Worm (Caenorhabditis elegans) whole organism, young adult: Measurements from ENCODE around the gene Y75B8A.28.

Experiments used
- D2030.7 ChIP-seq: fragments of 200-800 bp; sonication (Bioruptor generic); IDR thresholded peaks from 2 replicates; pipeline ENCODE4 v1.3.6; 2022; ENCODE audit warnings: missing genetic modification reagents, missing genetic modification characterization, missing compliant biosample characterization
- F22D6.2 ChIP-seq: sonication (generic microtip); optimal IDR thresholded peaks from 2 replicates; lab custom pipeline; 2016; ENCODE audit warnings: mild to moderate bottlenecking, missing genetic modification characterization, missing compliant biosample characterization
- F33H1.4 ChIP-seq: fragments of 200-800 bp; sonication (Bioruptor generic); IDR thresholded peaks from 2 replicates; pipeline ENCODE4 v1.3.6; 2022; ENCODE audit warnings: missing genetic modification reagents, missing genetic modification characterization, missing compliant biosample characterization
- F49E8.2 ChIP-seq: sonication (generic microtip); optimal IDR thresholded peaks from 3 replicates; lab custom pipeline; 2017; ENCODE audit warnings: missing genetic modification characterization, mild to moderate bottlenecking, missing compliant biosample characterization, antibody characterized with exemption, moderate library complexity; ENCODE audit not compliant: insufficient read depth
- F52B5.7 ChIP-seq: sonication (generic microtip); optimal IDR thresholded peaks from 2 replicates; lab custom pipeline; 2016; ENCODE audit warnings: mild to moderate bottlenecking, missing genetic modification characterization, missing compliant biosample characterization
- F55B11.4 ChIP-seq: sonication (generic microtip); optimal IDR thresholded peaks from 2 replicates; lab custom pipeline; 2016; ENCODE audit warnings: missing compliant biosample characterization, missing genetic modification characterization, borderline replicate concordance; ENCODE audit not compliant: insufficient read depth
- K12H6.12 ChIP-seq: fragments of 200-800 bp; sonication (Bioruptor generic); optimal IDR thresholded peaks from 2 replicates; lab custom pipeline; 2018; ENCODE audit warnings: mild to moderate bottlenecking, missing genetic modification characterization, missing compliant biosample characterization
- T07F8.4 ChIP-seq: sonication (generic microtip); optimal IDR thresholded peaks from 2 replicates; lab custom pipeline; 2016; ENCODE audit warnings: mild to moderate bottlenecking, missing genetic modification characterization, moderate library complexity, missing compliant biosample characterization
- Y79H2A.3 ChIP-seq: fragments of 200-800 bp; sonication (Bioruptor generic); conservative IDR thresholded peaks from 2 replicates; pipeline ENCODE4 v1.3.6; 2022; ENCODE audit warnings: missing genetic modification reagents, missing genetic modification characterization, missing compliant biosample characterization
- akir-1 ChIP-seq: fragments of 200-800 bp; sonication (Bioruptor generic); optimal IDR thresholded peaks from 2 replicates; lab custom pipeline; 2018; ENCODE audit warnings: mild to moderate bottlenecking, missing genetic modification characterization, moderate library complexity, missing compliant biosample characterization
- ama-1 ChIP-seq, 3 experiments: fragments of 150-350 bp in 1 of 3; sonication (generic microtip) in 2 of 3; optimal IDR thresholded peaks; 2 replicates each; lab custom pipeline; 2014 to 2018; ENCODE audit warnings: missing biosample characterization in 2 of 3, missing genetic modification characterization in 2 of 3, missing genetic modification reagents in 2 of 3
- atf-7 ChIP-seq: sonication (generic microtip); optimal IDR thresholded peaks from 2 replicates; lab custom pipeline; 2017; ENCODE audit warnings: mild to moderate bottlenecking, missing genetic modification characterization, missing compliant biosample characterization
- athp-1 ChIP-seq: sonication (generic microtip); optimal IDR thresholded peaks from 2 replicates; lab custom pipeline; 2017; ENCODE audit warnings: mild to moderate bottlenecking, missing genetic modification characterization, missing compliant biosample characterization
- cebp-1 ChIP-seq, 2 experiments: fragments of 200-800 bp in 1 of 2; sonication (Bioruptor generic) in 1 of 2; sonication (generic microtip) in 1 of 2; IDR thresholded peaks in 1 of 2; optimal IDR thresholded peaks in 1 of 2; 2 replicates each; pipeline versions ENCODE4 v1.3.6 to Lab custom; 2017 to 2022; ENCODE audit warnings: missing compliant biosample characterization in 2 of 2, missing genetic modification characterization in 2 of 2, mild to moderate bottlenecking in 1 of 2, missing genetic modification reagents in 1 of 2, moderate library complexity in 1 of 2
- cebp-2 ChIP-seq: fragments of 200-800 bp; sonication (Bioruptor generic); IDR thresholded peaks from 2 replicates; pipeline ENCODE4 v1.3.6; 2022; ENCODE audit warnings: missing genetic modification characterization, missing compliant biosample characterization
- ceh-100 ChIP-seq: fragments of 200-800 bp; sonication (Bioruptor generic); IDR thresholded peaks from 2 replicates; pipeline ENCODE4 v1.3.6; 2022; ENCODE audit warnings: missing genetic modification reagents, missing genetic modification characterization, missing compliant biosample characterization
- ceh-40 ChIP-seq: fragments of 200-800 bp; sonication (Bioruptor generic); IDR thresholded peaks from 2 replicates; pipeline ENCODE4 v1.3.6; 2022; ENCODE audit warnings: missing genetic modification characterization, missing compliant biosample characterization
- chd-7 ChIP-seq: sonication (generic microtip); optimal IDR thresholded peaks from 2 replicates; lab custom pipeline; 2016; ENCODE audit warnings: mild to moderate bottlenecking, missing genetic modification characterization, moderate library complexity, missing compliant biosample characterization
- dox-1 ChIP-seq: fragments of 200-800 bp; sonication (Bioruptor generic); IDR thresholded peaks from 2 replicates; pipeline ENCODE4 v1.3.6; 2022; ENCODE audit warnings: missing genetic modification reagents, missing genetic modification characterization, missing compliant biosample characterization
- efl-1 ChIP-seq: fragments of 150-350 bp; optimal IDR thresholded peaks from 2 replicates; lab custom pipeline; 2014; ENCODE audit warnings: missing biosample characterization, missing genetic modification reagents, missing genetic modification characterization
- egl-18 ChIP-seq: fragments of 200-800 bp; sonication (Bioruptor generic); IDR thresholded peaks from 2 replicates; pipeline ENCODE4 v1.3.6; 2022; ENCODE audit warnings: missing genetic modification reagents, missing genetic modification characterization, missing compliant biosample characterization
- egl-44 ChIP-seq: fragments of 200-800 bp; sonication (Bioruptor generic); IDR thresholded peaks from 2 replicates; pipeline ENCODE4 v1.3.6; 2022; ENCODE audit warnings: missing genetic modification reagents, missing genetic modification characterization, missing compliant biosample characterization
- ekl-4 ChIP-seq: fragments of 200-800 bp; sonication (Bioruptor generic); IDR thresholded peaks from 2 replicates; pipeline ENCODE4 v1.3.6; 2022; ENCODE audit warnings: missing genetic modification reagents, missing genetic modification characterization, missing compliant biosample characterization
- him-1 ChIP-seq: sonication (generic microtip); optimal IDR thresholded peaks from 2 replicates; lab custom pipeline; 2016; ENCODE audit warnings: missing genotype, missing genetic modification reagents, missing genetic modification characterization, missing compliant biosample characterization
- hlh-26 ChIP-seq: fragments of 200-800 bp; sonication (Bioruptor generic); conservative IDR thresholded peaks from 2 replicates; pipeline ENCODE4 v1.3.6; 2022; ENCODE audit warnings: missing genetic modification reagents, missing genetic modification characterization, missing compliant biosample characterization
- hmg-1.2 ChIP-seq: fragments of 200-800 bp; sonication (Bioruptor generic); IDR thresholded peaks from 2 replicates; pipeline ENCODE4 v1.3.6; 2022; ENCODE audit warnings: missing genetic modification reagents, missing genetic modification characterization, missing compliant biosample characterization
- hrde-1 ChIP-seq: sonication (generic microtip); optimal IDR thresholded peaks from 2 replicates; lab custom pipeline; 2016; ENCODE audit warnings: missing genetic modification characterization, mild to moderate bottlenecking, missing compliant biosample characterization, moderate library complexity, missing genotype, missing genetic modification reagents, borderline replicate concordance
- hsf-1 ChIP-seq: fragments of 200-800 bp; sonication (Bioruptor generic); IDR thresholded peaks from 2 replicates; pipeline ENCODE4 v1.3.6; 2022; ENCODE audit warnings: missing genetic modification reagents, missing genetic modification characterization, missing compliant biosample characterization
- let-526 ChIP-seq: fragments of 200-800 bp; sonication (Bioruptor generic); IDR thresholded peaks from 2 replicates; pipeline ENCODE4 v1.3.6; 2022; ENCODE audit warnings: missing genetic modification reagents, missing genetic modification characterization, missing compliant biosample characterization
- let-607 ChIP-seq, 2 experiments: fragments of 200-800 bp in 1 of 2; sonication (Bioruptor generic) in 1 of 2; sonication (generic microtip) in 1 of 2; optimal IDR thresholded peaks; 2 replicates each; lab custom pipeline; 2016 to 2018; ENCODE audit warnings: mild to moderate bottlenecking in 2 of 2, missing compliant biosample characterization in 2 of 2, missing genetic modification characterization in 2 of 2, moderate library complexity in 2 of 2, missing genotype in 1 of 2
- lin-26 ChIP-seq: fragments of 200-800 bp; sonication (Bioruptor generic); IDR thresholded peaks from 2 replicates; pipeline ENCODE4 v1.3.6; 2022; ENCODE audit warnings: missing genetic modification reagents, missing genetic modification characterization, missing compliant biosample characterization
- lin-35 ChIP-seq, 3 experiments: fragments of 150-350 bp in 2 of 3; sonication (generic microtip) in 1 of 3; optimal IDR thresholded peaks; 2 replicates each; lab custom pipeline; 2014 to 2018; ENCODE audit warnings: missing biosample characterization in 3 of 3, missing genetic modification characterization in 3 of 3, missing genetic modification reagents in 3 of 3
- lin-54 ChIP-seq: fragments of 200-800 bp; sonication (Bioruptor generic); optimal IDR thresholded peaks from 2 replicates; lab custom pipeline; 2018; ENCODE audit warnings: mild to moderate bottlenecking, missing genetic modification characterization, missing compliant biosample characterization
- madf-3 ChIP-seq: fragments of 200-800 bp; sonication (Bioruptor generic); IDR thresholded peaks from 2 replicates; pipeline ENCODE4 v1.3.6; 2022; ENCODE audit warnings: missing genetic modification reagents, missing genetic modification characterization, missing compliant biosample characterization
- madf-8 ChIP-seq: fragments of 200-800 bp; sonication (Bioruptor generic); conservative IDR thresholded peaks from 2 replicates; pipeline ENCODE4 v1.3.6; 2022; ENCODE audit warnings: missing genetic modification reagents, missing genetic modification characterization, missing compliant biosample characterization
- mcd-1 ChIP-seq: fragments of 200-800 bp; sonication (Bioruptor generic); IDR thresholded peaks from 2 replicates; pipeline ENCODE4 v1.3.6; 2022; ENCODE audit warnings: missing genetic modification reagents, missing genetic modification characterization, missing compliant biosample characterization
- nfyb-1 ChIP-seq: fragments of 200-800 bp; sonication (Bioruptor generic); IDR thresholded peaks from 2 replicates; pipeline ENCODE4 v1.3.6; 2022; ENCODE audit warnings: missing genetic modification reagents, missing genetic modification characterization, missing compliant biosample characterization
- nhr-80 ChIP-seq: sonication (generic microtip); optimal IDR thresholded peaks from 2 replicates; lab custom pipeline; 2016; ENCODE audit warnings: missing genetic modification characterization, missing compliant biosample characterization
- sea-2 ChIP-seq: fragments of 200-800 bp; sonication (Bioruptor generic); IDR thresholded peaks from 2 replicates; pipeline ENCODE4 v1.3.6; 2022; ENCODE audit warnings: missing genetic modification characterization, missing compliant biosample characterization
- snpc-3.4 ChIP-seq: sonication (generic microtip); optimal IDR thresholded peaks from 2 replicates; lab custom pipeline; 2017; ENCODE audit warnings: missing genetic modification characterization, mild to moderate bottlenecking, missing compliant biosample characterization, antibody characterized with exemption, moderate library complexity, missing genotype, missing genetic modification reagents
- snpc-4 ChIP-seq, 5 experiments: fragments of 150-350 bp in 1 of 5; sonication (generic microtip) in 4 of 5; optimal IDR thresholded peaks; 2 replicates each; lab custom pipeline; 2014 to 2018; ENCODE audit warnings: missing genetic modification characterization in 5 of 5, missing biosample characterization in 3 of 5, antibody characterized with exemption in 2 of 5, mild to moderate bottlenecking in 2 of 5, missing compliant biosample characterization in 2 of 5, missing genotype in 2 of 5, moderate library complexity in 2 of 5, missing genetic modification reagents in 1 of 5
- tbp1 ChIP-seq: fragments of 200-800 bp; sonication (Bioruptor generic); optimal IDR thresholded peaks from 2 replicates; lab custom pipeline; 2018; ENCODE audit warnings: mild to moderate bottlenecking, missing genetic modification characterization, missing compliant biosample characterization
- ztf-22 ChIP-seq: fragments of 200-800 bp; sonication (Bioruptor generic); optimal IDR thresholded peaks from 2 replicates; lab custom pipeline; 2018; ENCODE audit warnings: mild to moderate bottlenecking, missing genetic modification characterization, moderate library complexity, missing compliant biosample characterization

Y75B8A.28 gene

DNA sequence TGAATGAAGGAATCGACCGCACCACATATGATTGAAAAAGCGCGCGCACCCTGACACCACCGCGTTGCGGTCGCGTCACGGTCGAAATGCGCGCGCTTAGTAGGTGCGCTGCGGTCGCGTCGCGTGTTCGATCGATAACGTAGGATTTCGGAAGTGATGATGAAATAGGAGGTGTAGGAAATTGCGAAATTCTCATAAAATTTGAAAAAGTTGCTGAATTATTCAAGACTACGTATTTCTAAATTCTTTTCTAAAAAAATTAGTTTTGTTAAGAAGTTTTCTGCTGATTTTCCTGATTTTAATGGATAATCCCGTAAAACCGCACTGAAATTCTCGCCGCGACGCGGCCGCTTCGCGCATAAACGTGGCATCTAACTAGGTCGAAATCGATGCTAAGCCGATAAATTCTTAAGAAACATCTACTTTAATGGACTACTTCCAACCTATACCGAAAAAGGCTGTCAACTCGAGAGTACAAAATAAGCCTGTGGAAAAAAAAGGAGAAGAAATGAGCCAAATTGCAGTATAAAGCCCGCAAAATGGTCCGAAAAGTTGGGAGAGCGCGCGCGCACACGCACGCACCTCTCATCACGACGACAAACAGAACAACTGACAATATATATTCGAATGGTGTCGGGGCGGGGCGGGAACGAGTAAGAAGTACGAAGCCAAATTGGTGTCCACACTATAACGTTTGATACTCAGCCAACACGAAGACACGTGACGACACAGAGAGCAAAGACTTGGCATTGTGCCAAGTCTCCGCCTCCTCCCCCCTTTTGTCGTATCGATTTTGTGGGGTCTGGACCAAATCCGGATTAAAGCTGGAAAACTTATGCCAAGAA, 49.8 kb downstream of the Y75B8A.28 start, which contains the start of gene his-72:
Gene his-72, minus strand, starts transcription at position 589 of the 845 bp plus-strand sequence.
- no peak for TF ChIP-seq egl-44 (GFP tag; lab: Robert Waterston, UW)
- TF ChIP-seq dox-1 (GFP tag; lab: Robert Waterston, UW): 0 out of 2 replicates have a peak, but pooled peaks have one; percentile 38
- peak; percentile 95 for TF ChIP-seq madf-3 (GFP tag; lab: Robert Waterston, UW)
- TF ChIP-seq ztf-22: no peak
- TF ChIP-seq hsf-1 (GFP tag; lab: Robert Waterston, UW): no peak; the same call in 1 of the 2 replicates
- 0 out of 2 replicates have a peak, but pooled peaks have one; percentile 7 for TF ChIP-seq sea-2 (GFP tag; lab: Robert Waterston, UW)
- TF ChIP-seq ceh-100 (GFP tag; lab: Robert Waterston, UW): no peak
- TF ChIP-seq lin-35 (GFP tag; optimal IDR thresholded peaks at IDR 0.05; lab: Kevin White, UChicago): no peak
- no peak for TF ChIP-seq F52B5.7 (tag; lab: Kevin White, UChicago)
- 0 out of 2 replicates have a peak, but pooled peaks have one; percentile 6 for TF ChIP-seq Y79H2A.3 (GFP tag; lab: Robert Waterston, UW)
- TF ChIP-seq atf-7: peak; percentile 2
- no peak for TF ChIP-seq snpc-3.4
- TF ChIP-seq akir-1: no peak
- TF ChIP-seq ama-1 (optimal IDR thresholded peaks at IDR 0.05; lab: Kevin White, UChicago): peak; percentile 74
- TF ChIP-seq ama-1 (GFP tag; optimal IDR thresholded peaks at IDR 0.05; lab: Kevin White, UChicago): no peak
- no peak for TF ChIP-seq F49E8.2 (tag; lab: Kevin White, UChicago)
- peak; percentile 19 for TF ChIP-seq K12H6.12
- peak; percentile 21 for TF ChIP-seq lin-54
- TF ChIP-seq ceh-40: no peak
- TF ChIP-seq tbp1: no peak
- TF ChIP-seq ekl-4: no peak; the same call in 1 of the 2 replicates
- TF ChIP-seq cebp-1 (GFP tag; IDR thresholded peaks at IDR 0.05; lab: Robert Waterston, UW): peak; percentile 84
- TF ChIP-seq cebp-1 (tag; optimal IDR thresholded peaks at IDR 0.05; lab: Kevin White, UChicago): peak; percentile 95
- no peak for TF ChIP-seq T07F8.4 (tag; lab: Kevin White, UChicago)
- peak; percentile 15; the same call in 1 of the 2 replicates for TF ChIP-seq F33H1.4 (GFP tag; lab: Robert Waterston, UW)
- TF ChIP-seq athp-1 (tag; lab: Kevin White, UChicago): no peak
- TF ChIP-seq let-607 (tag; optimal IDR thresholded peaks at IDR 0.05; lab: Kevin White, UChicago): peak in 1 of 2 experiments; percentile 11
- peak; percentile 38; the same call in 1 of the 2 replicates for TF ChIP-seq hmg-1.2 (GFP tag; lab: Robert Waterston, UW)
- no peak for TF ChIP-seq him-1 (tag; lab: Kevin White, UChicago)
- no peak for TF ChIP-seq hlh-26 (GFP tag; lab: Robert Waterston, UW)
- peak; percentile 31; the same call in 1 of the 2 replicates for TF ChIP-seq lin-26 (GFP tag; lab: Robert Waterston, UW)
- TF ChIP-seq let-526 (GFP tag; lab: Robert Waterston, UW): 0 out of 2 replicates have a peak, but pooled peaks have one; percentile 5
- 0 out of 2 replicates have a peak, but pooled peaks have one; percentile 17 for TF ChIP-seq cebp-2 (GFP tag; lab: Robert Waterston, UW)
- no peak for TF ChIP-seq egl-18 (GFP tag; lab: Robert Waterston, UW)
- TF ChIP-seq F22D6.2 (tag; lab: Kevin White, UChicago): no peak
- no peak for TF ChIP-seq snpc-4 (GFP tag; optimal IDR thresholded peaks at IDR 0.05; lab: Kevin White, UChicago)
- peak in 1 of 4 experiments; percentile 4 for TF ChIP-seq snpc-4 (tag; optimal IDR thresholded peaks at IDR 0.05; lab: Kevin White, UChicago)
- TF ChIP-seq nfyb-1: peak; percentile 61; the same call in 1 of the 2 replicates
- peak; percentile 8; the same call in 1 of the 2 replicates for TF ChIP-seq D2030.7
- peak; percentile 28; the same call in 1 of the 2 replicates for TF ChIP-seq mcd-1 (GFP tag; lab: Robert Waterston, UW)
- TF ChIP-seq madf-8 (GFP tag; lab: Robert Waterston, UW): no peak
- TF ChIP-seq chd-7 (tag; lab: Kevin White, UChicago): no peak
- TF ChIP-seq hrde-1 (tag; lab: Kevin White, UChicago): no peak
- TF ChIP-seq F55B11.4: no peak
- peak; percentile 22 for TF ChIP-seq nhr-80 (tag; lab: Kevin White, UChicago)
- TF ChIP-seq efl-1: peak; percentile 56
